Worm (Caenorhabditis elegans): Measurements from ENCODE around the gene sri-61.
"Not testable (repeated sequence)": the region's sequence is repeated elsewhere in the genome, so short reads cannot be mapped to it uniquely, and the experiment has no call there.

The sri-61 gene

DNA sequence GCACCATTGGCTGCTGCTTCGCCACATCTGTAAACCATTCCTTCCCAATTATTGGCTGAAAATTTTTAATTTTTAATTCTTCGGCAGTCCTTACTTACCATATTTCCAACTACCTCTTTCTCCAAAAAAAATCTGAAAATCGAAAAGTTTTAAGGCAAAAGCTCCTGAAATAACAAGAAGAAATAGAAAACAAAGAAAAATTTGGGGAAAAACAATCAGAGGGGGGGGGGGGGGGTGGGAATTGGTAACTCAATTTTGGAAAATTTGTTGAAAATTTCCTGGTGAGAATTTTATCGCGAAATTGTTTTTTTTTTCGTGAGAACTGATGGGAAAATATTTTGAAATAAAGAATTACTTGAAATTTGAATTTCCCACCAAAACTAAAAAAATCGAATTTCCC, 7.7 kb downstream of the sri-61 start, which contains the start of gene set-11:
set-11 (minus strand) TSS at position 101 of the 400 bp plus-strand sequence.
- TF ChIP-seq ets-7 (tag; optimal IDR thresholded peaks at IDR 0.05) (no peak), hmbx-1 (tag; optimal IDR thresholded peaks at IDR 0.05) (no peak), B0310.2 (tag; optimal IDR thresholded peaks at IDR 0.05) (no peak), hmg-4 (GFP tag; optimal IDR thresholded peaks at IDR 0.05) (no peak), flt-1 (GFP tag; IDR thresholded peaks at IDR 0.05) (no peak), tbx-11 (GFP tag; IDR thresholded peaks at IDR 0.05) (no peak), tbx-37 (GFP tag; conservative IDR thresholded peaks at IDR 0.05) (no peak), pes-1 (GFP tag; IDR thresholded peaks at IDR 0.05) (no peak), aly-1 (tag; optimal IDR thresholded peaks at IDR 0.05) (no peak), scrt-1 (GFP tag; IDR thresholded peaks at IDR 0.05) (no peak), F13C5.2 (tag; optimal IDR thresholded peaks at IDR 0.05) (no peak)

DNA sequence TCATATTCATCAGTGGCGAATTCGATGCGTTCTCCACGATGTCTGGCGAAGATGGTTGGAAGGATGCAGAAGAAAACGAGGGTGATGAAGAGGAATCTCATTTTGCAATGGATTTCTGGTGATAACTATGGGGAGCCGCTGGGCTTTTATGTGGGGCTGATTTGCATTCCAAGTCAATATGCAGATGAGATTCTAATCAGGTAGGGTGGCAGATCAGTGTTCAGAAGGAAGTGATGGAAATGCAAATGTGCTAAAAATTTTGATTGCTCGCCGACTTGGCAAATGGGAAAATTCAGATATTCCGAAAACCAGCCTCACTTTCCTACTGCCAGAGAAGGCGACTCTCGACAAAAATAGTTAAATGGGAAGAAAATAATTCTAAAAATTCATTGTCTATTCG, 10.0 kb downstream of the sri-61 start, which contains the start of gene nspf-3:
nspf-3 (minus strand) TSS at position 101 of the 400 bp plus-strand sequence.
- TF ChIP-seq sea-1 (GFP tag; conservative IDR thresholded peaks at IDR 0.05) (no peak), scrt-1 (GFP tag; IDR thresholded peaks at IDR 0.05) (no peak), tbx-11 (GFP tag; IDR thresholded peaks at IDR 0.05) (no peak), ets-7 (tag; optimal IDR thresholded peaks at IDR 0.05) (no peak), F13C5.2 (tag; optimal IDR thresholded peaks at IDR 0.05) (no peak), aly-1 (tag; optimal IDR thresholded peaks at IDR 0.05) (no peak), pes-1 (GFP tag; IDR thresholded peaks at IDR 0.05) (no peak), B0310.2 (tag; optimal IDR thresholded peaks at IDR 0.05) (no peak)

DNA sequence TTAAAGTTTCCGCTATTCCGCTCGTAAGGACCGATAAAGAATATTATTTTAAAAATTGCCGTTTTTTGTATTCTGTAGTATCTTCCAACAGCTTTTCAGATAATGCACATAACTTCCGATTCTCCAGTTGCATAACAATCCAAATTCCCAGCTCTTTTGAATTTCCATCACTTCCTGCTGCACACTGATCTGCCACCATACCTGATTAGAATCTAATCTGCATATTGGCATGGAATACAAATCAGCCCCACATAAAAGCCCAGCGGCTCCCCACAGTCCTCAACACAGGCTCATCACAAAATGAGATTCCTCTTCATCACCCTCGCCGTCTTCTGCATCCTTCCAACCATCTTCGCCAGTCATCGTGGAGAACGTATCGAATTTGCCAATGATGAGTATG, 11.5 kb downstream of the sri-61 start, which contains the start of gene nspf-2:
nspf-2 (plus strand) TSS at position 301 of the 400 bp plus-strand sequence.
- not testable (repeated sequence) for TF ChIP-seq ceh-13 (GFP tag; optimal IDR thresholded peaks at IDR 0.05); tra-4 (tag; optimal IDR thresholded peaks at IDR 0.05); pes-1 (GFP tag; IDR thresholded peaks at IDR 0.05)

DNA sequence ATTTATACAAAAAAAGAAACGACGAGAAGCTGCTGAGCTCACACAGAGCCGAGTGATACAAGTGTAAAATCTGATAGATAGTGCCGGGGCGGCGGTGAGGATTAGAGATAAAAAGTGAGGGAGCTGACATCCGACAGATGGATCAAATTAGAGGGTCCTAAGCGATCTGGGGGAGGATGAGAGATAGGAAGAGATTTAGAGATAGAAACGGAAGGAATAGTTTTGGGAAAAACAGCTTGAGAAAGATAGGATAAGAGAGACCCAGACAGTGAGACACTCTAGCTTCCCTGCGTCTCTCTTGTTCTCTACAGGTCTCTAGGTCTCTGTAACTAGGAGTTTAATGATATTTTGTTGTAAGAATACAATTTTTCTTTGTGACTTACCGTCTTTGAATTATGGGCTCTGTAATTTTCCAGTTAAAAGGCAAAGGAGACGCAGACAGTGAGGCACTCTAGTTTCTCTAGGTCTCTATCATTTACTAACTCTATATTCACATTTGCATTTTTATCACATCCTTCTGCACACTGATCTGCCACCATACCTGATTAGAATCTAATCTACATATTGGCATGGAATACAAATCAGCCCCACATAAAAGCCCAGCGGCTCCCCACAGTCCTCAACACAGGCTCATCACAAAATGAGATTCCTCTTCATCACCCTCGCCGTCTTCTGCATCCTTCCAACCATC, 13.0 kb downstream of the sri-61 start, which contains the start of the genes sup-9 and nspf-1:
sup-9 (minus strand) TSS at position 43 of the 691 bp plus-strand sequence.
nspf-1 (plus strand) TSS at position 641 of the 691 bp plus-strand sequence.
- no peak for TF ChIP-seq ceh-36 (tag; optimal IDR thresholded peaks at IDR 0.05)
- no peak for TF ChIP-seq aly-1 (tag; optimal IDR thresholded peaks at IDR 0.05)

DNA sequence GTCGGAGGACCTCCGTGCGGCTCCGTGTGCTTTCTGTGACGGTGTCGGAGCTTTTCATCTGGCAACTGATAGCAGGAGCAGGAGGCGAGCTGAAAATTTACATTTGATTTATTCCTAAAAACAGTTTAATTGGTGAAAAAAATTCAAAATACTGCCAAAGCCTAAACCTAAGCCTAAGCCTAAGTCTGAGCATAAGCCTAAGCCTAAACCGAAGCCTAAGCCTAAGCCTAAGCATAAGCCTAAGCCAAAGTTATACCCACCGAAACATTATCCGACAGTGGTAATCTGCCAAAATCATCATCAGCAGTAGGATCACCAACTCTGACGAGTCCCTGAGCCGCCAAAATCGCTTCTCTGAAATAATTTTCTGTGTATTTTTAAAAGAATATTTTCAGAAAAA, 15.3 kb downstream of the sri-61 start:
- TF ChIP-seq aly-1 (tag; optimal IDR thresholded peaks at IDR 0.05) (no peak), ama-1 (optimal IDR thresholded peaks at IDR 0.05) (no peak), ceh-13 (GFP tag; optimal IDR thresholded peaks at IDR 0.05) (no peak), sea-1 (GFP tag; conservative IDR thresholded peaks at IDR 0.05) (no peak), F13C5.2 (tag; optimal IDR thresholded peaks at IDR 0.05) (no peak), tra-4 (tag; optimal IDR thresholded peaks at IDR 0.05) (no peak), scrt-1 (GFP tag; IDR thresholded peaks at IDR 0.05) (no peak), flt-1 (GFP tag; IDR thresholded peaks at IDR 0.05) (no peak), tbx-37 (GFP tag; conservative IDR thresholded peaks at IDR 0.05) (no peak), B0310.2 (tag; optimal IDR thresholded peaks at IDR 0.05) (no peak), ets-7 (tag; optimal IDR thresholded peaks at IDR 0.05) (no peak), pes-1 (GFP tag; IDR thresholded peaks at IDR 0.05) (no peak), hmbx-1 (tag; optimal IDR thresholded peaks at IDR 0.05) (no peak), tbx-11 (GFP tag; IDR thresholded peaks at IDR 0.05) (no peak), hmg-4 (GFP tag; optimal IDR thresholded peaks at IDR 0.05) (no peak), ceh-36 (tag; optimal IDR thresholded peaks at IDR 0.05) (no peak)

DNA sequence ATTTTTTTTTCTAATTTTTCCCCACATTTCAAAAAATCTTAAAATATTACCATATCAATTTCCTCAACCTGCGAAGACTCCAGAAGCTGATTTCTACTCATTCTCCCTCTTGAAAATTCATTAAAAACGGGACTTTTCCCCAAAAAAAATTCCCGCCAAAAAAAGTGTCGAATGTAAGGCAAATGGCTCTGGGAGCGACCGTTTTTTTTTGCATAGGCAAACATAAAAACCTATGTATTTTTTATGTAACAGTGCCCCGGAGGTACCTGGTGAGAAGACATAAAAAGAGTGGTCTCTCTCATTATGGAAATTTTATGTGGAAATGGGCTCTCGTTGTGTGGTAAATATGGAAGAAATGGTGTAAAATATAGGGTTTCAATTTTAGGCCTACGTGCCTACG, 15.9 kb downstream of the sri-61 start, which contains the start of gene ceh-87:
ceh-87 (minus strand) TSS at position 101 of the 400 bp plus-strand sequence.
- TF ChIP-seq hmbx-1 (tag; optimal IDR thresholded peaks at IDR 0.05) (no peak), tra-4 (tag; optimal IDR thresholded peaks at IDR 0.05) (no peak), flt-1 (GFP tag; IDR thresholded peaks at IDR 0.05) (no peak), tbx-11 (GFP tag; IDR thresholded peaks at IDR 0.05) (no peak), B0310.2 (tag; optimal IDR thresholded peaks at IDR 0.05) (no peak), aly-1 (tag; optimal IDR thresholded peaks at IDR 0.05) (no peak), hmg-4 (GFP tag; optimal IDR thresholded peaks at IDR 0.05) (no peak), ceh-13 (GFP tag; optimal IDR thresholded peaks at IDR 0.05) (no peak), pes-1 (GFP tag; IDR thresholded peaks at IDR 0.05) (no peak), F13C5.2 (tag; optimal IDR thresholded peaks at IDR 0.05) (no peak), hnd-1 (tag; optimal IDR thresholded peaks at IDR 0.05) (no peak), tbx-37 (GFP tag; conservative IDR thresholded peaks at IDR 0.05) (no peak), ets-7 (tag; optimal IDR thresholded peaks at IDR 0.05) (no peak), scrt-1 (GFP tag; IDR thresholded peaks at IDR 0.05) (no peak), sea-1 (GFP tag; conservative IDR thresholded peaks at IDR 0.05) (no peak)

DNA sequence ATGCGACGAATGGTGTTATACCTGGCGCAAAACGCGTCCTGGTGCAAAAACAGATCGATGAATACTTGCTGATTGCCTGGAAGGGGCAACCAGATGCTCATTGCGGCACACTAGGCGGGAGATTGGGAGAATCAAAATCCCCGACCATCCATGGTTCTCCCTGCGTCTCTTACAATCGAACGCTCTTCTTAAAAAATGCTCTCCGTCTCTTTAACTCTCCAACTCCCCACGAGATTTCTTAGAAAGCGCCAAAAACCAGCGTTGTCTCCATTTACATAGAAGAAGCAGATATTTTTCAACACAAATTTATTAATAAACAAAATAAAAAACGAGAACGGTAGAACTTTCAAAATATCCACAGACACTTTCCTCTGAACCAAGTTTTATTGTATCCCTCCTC, 19.0 kb downstream of the sri-61 start, which contains the start of gene F34D6.1:
F34D6.1 (minus strand) TSS at position 101 of the 400 bp plus-strand sequence.
- TF ChIP-seq aly-1 (tag; optimal IDR thresholded peaks at IDR 0.05) (no peak), hnd-1 (tag; optimal IDR thresholded peaks at IDR 0.05) (no peak), hmbx-1 (tag; optimal IDR thresholded peaks at IDR 0.05) (no peak), ama-1 (optimal IDR thresholded peaks at IDR 0.05) (no peak), hmg-4 (GFP tag; optimal IDR thresholded peaks at IDR 0.05) (no peak), tra-4 (tag; optimal IDR thresholded peaks at IDR 0.05) (no peak), F13C5.2 (tag; optimal IDR thresholded peaks at IDR 0.05) (no peak), tbx-37 (GFP tag; conservative IDR thresholded peaks at IDR 0.05) (no peak), ets-7 (tag; optimal IDR thresholded peaks at IDR 0.05) (no peak), B0310.2 (tag; optimal IDR thresholded peaks at IDR 0.05) (no peak), ceh-13 (GFP tag; optimal IDR thresholded peaks at IDR 0.05) (no peak), pes-1 (GFP tag; IDR thresholded peaks at IDR 0.05) (no peak)
